Worm (Caenorhabditis elegans) whole organism, early embryonic: Measurements from ENCODE around the gene hsp-12.6.

Source experiments
- aly-1 ChIP-seq: sonication (generic microtip); optimal IDR thresholded peaks from 2 replicates; lab custom pipeline; 2016; ENCODE audit warnings: missing genetic modification characterization, missing compliant biosample characterization
- ama-1 ChIP-seq: fragments of 150-350 bp; optimal IDR thresholded peaks from 2 replicates; lab custom pipeline; 2014
- ceh-36 ChIP-seq: sonication (generic microtip); optimal IDR thresholded peaks from 2 replicates; lab custom pipeline; 2016; ENCODE audit warnings: missing genetic modification characterization, inconsistent platforms, missing compliant biosample characterization
- flt-1 ChIP-seq: fragments of 200-800 bp; sonication (Bioruptor generic); IDR thresholded peaks from 2 replicates; pipeline ENCODE4 v1.3.6; 2022; ENCODE audit warnings: missing genetic modification characterization, missing compliant biosample characterization
- hmg-4 ChIP-seq: fragments of 200-800 bp; sonication (Bioruptor generic); optimal IDR thresholded peaks from 2 replicates; lab custom pipeline; 2018; ENCODE audit warnings: mild to moderate bottlenecking, missing genetic modification characterization, missing compliant biosample characterization
- pes-1 ChIP-seq: fragments of 200-800 bp; sonication (Bioruptor generic); IDR thresholded peaks from 2 replicates; pipeline ENCODE4 v1.3.6; 2022; ENCODE audit warnings: missing genetic modification reagents, missing genetic modification characterization, missing compliant biosample characterization
- tbx-11 ChIP-seq: fragments of 200-800 bp; sonication (Bioruptor generic); IDR thresholded peaks from 2 replicates; pipeline ENCODE4 v1.3.6; 2022; ENCODE audit warnings: missing genetic modification characterization, missing compliant biosample characterization

ce11 chrIV:9486779-9487178 is 39.8 kb upstream of the hsp-12.6 start:
- TF ChIP-seq ama-1 (lab: Kevin White, UChicago) (no peak), flt-1 (GFP tag; lab: Robert Waterston, UW) (no peak), tbx-11 (GFP tag; lab: Robert Waterston, UW) (no peak), pes-1 (GFP tag; lab: Robert Waterston, UW) (no peak), hmg-4 (no peak), ceh-36 (tag; lab: Kevin White, UChicago) (no peak), aly-1 (no peak)
